In genomic region chr3L:7491564-7491963, dm6 we compare ENCODE assay signal across 2 fruit fly cellular contexts.
A peak's percentile ranks its signal among the peaks of the same experiment; 100 is the strongest.
TF ChIP-seq lines count a peak whose summit lies in the region.

Gene Cyp316a1 (plus strand): TSS chr3L:7491864.

- TF ChIP-seq CTCF in whole organism, embryonic (GFP tag; optimal IDR thresholded peaks at IDR 0.05; lab: Kevin White, UChicago): no peak

TF ChIP-seq in whole organism, embryonic, 481 proteins besides CTCF, POLR2A, EP300 and RAD21:
- TF ChIP-seq CG11504 (tag; optimal IDR thresholded peaks at IDR 0.05; lab: Kevin White, UChicago) (peak; percentile 6), CG4360 (GFP tag; IDR thresholded peaks at IDR 0.05; lab: Robert Waterston, UW) (no peak)

TF ChIP-seq in whole organism, prepupa, 60 proteins besides CTCF, POLR2A, EP300 and RAD21:
- TF ChIP-seq Hr39 (GFP tag; optimal IDR thresholded peaks at IDR 0.05; lab: Kevin White, UChicago) (no peak), svp (GFP tag; lab: Kevin White, UChicago) (peak; percentile 40)
